Worm (Caenorhabditis elegans): Measurements from ENCODE around the gene C11D2.7.

DNA sequence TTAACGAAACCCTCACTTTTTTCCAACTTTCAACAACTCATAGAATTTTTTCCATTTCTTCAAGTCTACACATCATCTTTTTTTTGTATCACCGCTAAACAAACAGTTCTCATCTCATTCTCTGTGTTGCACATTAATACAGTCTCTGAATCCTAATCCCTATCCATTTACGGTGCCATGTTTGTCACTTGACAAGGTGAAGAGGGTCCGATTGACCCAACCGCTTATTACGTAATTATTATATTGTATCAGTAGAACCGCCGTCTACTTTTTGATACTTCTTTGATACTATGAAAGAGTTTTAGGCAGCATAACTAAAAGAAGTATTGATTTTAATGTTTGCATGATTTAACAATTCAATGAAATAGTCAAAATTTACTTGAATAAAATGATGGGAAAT is 20.6 kb downstream of the C11D2.7 start:
- TF ChIP-seq fkh-6 (tag; optimal IDR thresholded peaks at IDR 0.05) (no peak), ref-2 (tag; optimal IDR thresholded peaks at IDR 0.05) (no peak), rnt-1 (tag; optimal IDR thresholded peaks at IDR 0.05) (no peak), ceh-19 (GFP tag; optimal IDR thresholded peaks at IDR 0.05) (no peak), tbx-2 (tag; optimal IDR thresholded peaks at IDR 0.05) (no peak), ets-4 (tag; optimal IDR thresholded peaks at IDR 0.05) (no peak), fkh-10 (GFP tag; optimal IDR thresholded peaks at IDR 0.05) (no peak)
